Fruit fly (Drosophila melanogaster) whole organism, embryonic: ENCODE data around the gene CG16957.
A peak's percentile ranks its signal among the peaks of the same experiment; 100 is the strongest.

ENCODE experiments used
- Asciz ChIP-seq: fragments of 200-800 bp; sonication (Bioruptor generic); optimal IDR thresholded peaks from 2 replicates; lab custom pipeline; 2017; ENCODE audit warnings: missing biosample characterization, mild to moderate bottlenecking, missing genetic modification characterization, missing genetic modification reagents
- CG10543 ChIP-seq: fragments of 200-800 bp; sonication (Bioruptor generic); optimal IDR thresholded peaks from 3 replicates; lab custom pipeline; 2017; ENCODE audit warnings: missing biosample characterization, mild to moderate bottlenecking, missing genetic modification characterization, moderate library complexity
- CG10654 ChIP-seq: fragments of 200-800 bp; sonication (Bioruptor generic); optimal IDR thresholded peaks from 2 replicates; lab custom pipeline; 2016; ENCODE audit warnings: missing biosample characterization, missing genetic modification characterization
- CG11398 ChIP-seq: fragments of 200-800 bp; sonication (Bioruptor generic); optimal IDR thresholded peaks from 2 replicates; lab custom pipeline; 2016; ENCODE audit warnings: missing biosample characterization, missing genetic modification characterization
- CG11456 ChIP-seq: fragments of 200-800 bp; sonication (Bioruptor generic); IDR thresholded peaks from 3 replicates; pipeline ENCODE4 v1.3.6; 2022; ENCODE audit warnings: missing biosample characterization, missing genetic modification characterization
- CG14441 ChIP-seq: fragments of 200-800 bp; sonication (Bioruptor generic); IDR thresholded peaks from 2 replicates; pipeline ENCODE4 v1.3.6; 2022; ENCODE audit warnings: missing biosample characterization, missing genetic modification characterization
- CG15269 ChIP-seq: fragments of 200-800 bp; sonication (Bioruptor generic); optimal IDR thresholded peaks from 2 replicates; lab custom pipeline; 2018; ENCODE audit warnings: missing biosample characterization, mild to moderate bottlenecking, missing genetic modification characterization, moderate library complexity
- CG17912 ChIP-seq: fragments of 200-800 bp; sonication (Bioruptor generic); optimal IDR thresholded peaks from 2 replicates; lab custom pipeline; 2018; ENCODE audit warnings: missing biosample characterization, mild to moderate bottlenecking, missing genetic modification characterization
- CG2202 ChIP-seq: fragments of 200-800 bp; sonication (Bioruptor generic); optimal IDR thresholded peaks from 2 replicates; lab custom pipeline; 2018; ENCODE audit warnings: missing biosample characterization, mild to moderate bottlenecking, missing genetic modification characterization
- CG31224 ChIP-seq: fragments of 200-800 bp; sonication (Bioruptor generic); IDR thresholded peaks from 2 replicates; pipeline ENCODE4 v1.3.6; 2022; ENCODE audit warnings: missing biosample characterization, missing genetic modification characterization
- CG31388 ChIP-seq: fragments of 200-800 bp; sonication (Bioruptor generic); optimal IDR thresholded peaks from 2 replicates; lab custom pipeline; 2016; ENCODE audit warnings: missing biosample characterization, missing genetic modification characterization
- CG3163 ChIP-seq: fragments of 200-800 bp; sonication (Bioruptor generic); optimal IDR thresholded peaks from 3 replicates; lab custom pipeline; 2016; ENCODE audit warnings: missing biosample characterization, missing genetic modification characterization
- CG3726 ChIP-seq: fragments of 200-800 bp; sonication (Bioruptor generic); IDR thresholded peaks from 3 replicates; pipeline ENCODE4, ENCODE4 v1.3.6; 2022; ENCODE audit warnings: missing biosample characterization, missing genetic modification characterization
- CG3838 ChIP-seq: fragments of 200-800 bp; sonication (Bioruptor generic); optimal IDR thresholded peaks from 3 replicates; lab custom pipeline; 2016; ENCODE audit warnings: missing biosample characterization, missing genetic modification characterization
- CG4328 ChIP-seq: fragments of 200-800 bp; sonication (Bioruptor generic); optimal IDR thresholded peaks from 3 replicates; lab custom pipeline; 2017; ENCODE audit warnings: missing biosample characterization, missing genetic modification reagents, missing genetic modification characterization
- CG6254 ChIP-seq: fragments of 200-800 bp; sonication (Bioruptor generic); optimal IDR thresholded peaks from 3 replicates; lab custom pipeline; 2017; ENCODE audit warnings: mild to moderate bottlenecking, missing biosample characterization, missing genetic modification reagents, missing genetic modification characterization
- CG6654 ChIP-seq: fragments of 200-800 bp; sonication (Bioruptor generic); optimal IDR thresholded peaks from 2 replicates; lab custom pipeline; 2017; ENCODE audit warnings: missing biosample characterization, mild to moderate bottlenecking, missing genetic modification characterization
- CG8944 ChIP-seq: fragments of 200-800 bp; sonication (Bioruptor generic); optimal IDR thresholded peaks from 3 replicates; lab custom pipeline; 2016; ENCODE audit warnings: missing biosample characterization, missing genetic modification characterization
- CG9797 ChIP-seq: fragments of 200-800 bp; sonication (Bioruptor generic); optimal IDR thresholded peaks from 3 replicates; lab custom pipeline; 2018; ENCODE audit warnings: missing biosample characterization, mild to moderate bottlenecking, missing genetic modification characterization
- Dp ChIP-seq: fragments of 200-800 bp; sonication (Bioruptor generic); optimal IDR thresholded peaks from 2 replicates; lab custom pipeline; 2018; ENCODE audit warnings: missing biosample characterization, mild to moderate bottlenecking, missing genetic modification characterization, moderate library complexity
- ERR ChIP-seq: fragments of 200-800 bp; sonication (Bioruptor generic); optimal IDR thresholded peaks from 2 replicates; lab custom pipeline; 2016; ENCODE audit warnings: missing biosample characterization, missing genetic modification characterization
- Fer3 ChIP-seq: fragments of 200-800 bp; sonication (Bioruptor generic); optimal IDR thresholded peaks from 2 replicates; lab custom pipeline; 2018; ENCODE audit warnings: missing biosample characterization, mild to moderate bottlenecking, missing genetic modification characterization, moderate library complexity
- H15 ChIP-seq: fragments of 200-800 bp; sonication (Bioruptor generic); IDR thresholded peaks from 3 replicates; pipeline ENCODE4 v1.3.6; 2022; ENCODE audit warnings: missing biosample characterization, missing genetic modification characterization
- Hand ChIP-seq: fragments of 200-800 bp; sonication (Bioruptor generic); optimal IDR thresholded peaks from 2 replicates; lab custom pipeline; 2017; ENCODE audit warnings: mild to moderate bottlenecking, missing biosample characterization, missing genetic modification reagents, missing genetic modification characterization
- HmgD ChIP-seq: fragments of 200-800 bp; sonication (Bioruptor generic); optimal IDR thresholded peaks from 3 replicates; lab custom pipeline; 2016; ENCODE audit warnings: missing biosample characterization, missing genetic modification characterization
- HmgZ ChIP-seq: fragments of 200-800 bp; sonication (Bioruptor generic); optimal IDR thresholded peaks from 2 replicates; lab custom pipeline; 2018; ENCODE audit warnings: missing biosample characterization, mild to moderate bottlenecking, missing genetic modification characterization
- Hmx ChIP-seq: fragments of 200-800 bp; sonication (Bioruptor generic); optimal IDR thresholded peaks from 2 replicates; lab custom pipeline; 2016; ENCODE audit warnings: missing biosample characterization, missing genetic modification characterization
- Lhr ChIP-seq: fragments of 200-800 bp; sonication (Bioruptor generic); optimal IDR thresholded peaks from 3 replicates; lab custom pipeline; 2017; ENCODE audit warnings: mild to moderate bottlenecking, missing biosample characterization, missing genetic modification reagents, missing genetic modification characterization
- Mrtf ChIP-seq: fragments of 200-800 bp; sonication (Bioruptor generic); IDR thresholded peaks from 3 replicates; pipeline ENCODE4 v1.3.6; 2022; ENCODE audit warnings: missing biosample characterization, missing genetic modification characterization
- Trl ChIP-seq, 3 experiments: fragments of >200 bp in 2 of 3; fragments of 200-800 bp in 1 of 3; sonication (Bioruptor generic) in 1 of 3; optimal IDR thresholded peaks; 2 replicates in 1 of 3; 3 replicates in 2 of 3; lab custom pipeline; 2016 to 2017; ENCODE audit warnings: missing biosample characterization in 1 of 3, missing genetic modification characterization in 1 of 3
- abd-A ChIP-seq: fragments of 200-800 bp; sonication (Bioruptor generic); optimal IDR thresholded peaks from 3 replicates; lab custom pipeline; 2019; ENCODE audit warnings: missing biosample characterization, mild to moderate bottlenecking, missing genetic modification characterization, moderate library complexity
- amos ChIP-seq: fragments of 200-800 bp; sonication (Bioruptor generic); IDR thresholded peaks from 2 replicates; pipeline ENCODE4 v1.3.6; 2022; ENCODE audit warnings: missing biosample characterization, missing genetic modification characterization; ENCODE audit not compliant: partially characterized antibody
- cato ChIP-seq: fragments of 200-800 bp; sonication (Bioruptor generic); optimal IDR thresholded peaks from 2 replicates; lab custom pipeline; 2016; ENCODE audit warnings: missing biosample characterization, missing genetic modification characterization, borderline replicate concordance
- crp ChIP-seq, 2 experiments: fragments of 200-800 bp; sonication (Bioruptor generic); optimal IDR thresholded peaks; 2 replicates in 1 of 2; 3 replicates in 1 of 2; lab custom pipeline; 2017; ENCODE audit warnings: missing biosample characterization in 2 of 2, missing genetic modification characterization in 2 of 2, mild to moderate bottlenecking in 1 of 2, moderate library complexity in 1 of 2
- dpn ChIP-seq, 2 experiments: fragments of 200-800 bp; sonication (Bioruptor generic); optimal IDR thresholded peaks; 3 replicates each; lab custom pipeline; 2016; ENCODE audit warnings: missing biosample characterization in 2 of 2, missing genetic modification characterization in 2 of 2
- eve ChIP-seq, 2 experiments: fragments of >200 bp; optimal IDR thresholded peaks; 2 replicates each; lab custom pipeline; 2017; ENCODE audit warnings: missing biosample characterization in 2 of 2, missing genetic modification characterization in 2 of 2
- exex ChIP-seq: fragments of 200-800 bp; sonication (Bioruptor generic); optimal IDR thresholded peaks from 4 replicates; lab custom pipeline; 2018; ENCODE audit warnings: missing biosample characterization, mild to moderate bottlenecking, missing genetic modification characterization, moderate library complexity
- eyg ChIP-seq: fragments of 200-800 bp; sonication (Bioruptor generic); optimal IDR thresholded peaks from 3 replicates; lab custom pipeline; 2016; ENCODE audit warnings: missing biosample characterization, missing genetic modification characterization
- fru ChIP-seq: fragments of >200 bp; optimal IDR thresholded peaks from 2 replicates; lab custom pipeline; 2017
- gce ChIP-seq: fragments of 200-800 bp; sonication (Bioruptor generic); IDR thresholded peaks from 3 replicates; pipeline ENCODE4 v1.3.6; 2022; ENCODE audit warnings: missing biosample characterization, missing genetic modification characterization
- lab ChIP-seq: fragments of 200-800 bp; sonication (Bioruptor generic); optimal IDR thresholded peaks from 3 replicates; lab custom pipeline; 2017; ENCODE audit warnings: missing biosample characterization, missing genetic modification characterization, mild to moderate bottlenecking, moderate library complexity, missing genetic modification reagents
- odd ChIP-seq: fragments of 200-800 bp; sonication (Bioruptor generic); optimal IDR thresholded peaks from 2 replicates; lab custom pipeline; 2017; ENCODE audit warnings: missing biosample characterization, mild to moderate bottlenecking, missing genetic modification characterization
- otp ChIP-seq: fragments of 200-800 bp; sonication (Bioruptor generic); IDR thresholded peaks from 3 replicates; pipeline ENCODE4, ENCODE4 v1.3.6; 2022; ENCODE audit warnings: missing biosample characterization, missing genetic modification characterization
- sim ChIP-seq: fragments of 200-800 bp; sonication (Bioruptor generic); IDR thresholded peaks from 2 replicates; pipeline ENCODE4 v1.3.6; 2022; ENCODE audit warnings: missing biosample characterization, missing genetic modification characterization
- slp2 ChIP-seq: fragments of 200-800 bp; sonication (Bioruptor generic); optimal IDR thresholded peaks from 2 replicates; lab custom pipeline; 2016; ENCODE audit warnings: missing biosample characterization, missing genetic modification characterization
- stc ChIP-seq: fragments of 200-800 bp; sonication (Bioruptor generic); IDR thresholded peaks from 2 replicates; pipeline ENCODE4 v1.3.6; 2022; ENCODE audit warnings: missing biosample characterization, missing genetic modification characterization
- trem ChIP-seq: fragments of 200-800 bp; optimal IDR thresholded peaks from 3 replicates; lab custom pipeline; 2019; ENCODE audit warnings: missing biosample characterization, mild to moderate bottlenecking, missing genetic modification characterization, moderate library complexity
- ttk ChIP-seq: fragments of 200-800 bp; sonication (Bioruptor generic); IDR thresholded peaks from 2 replicates; pipeline ENCODE4 v2.1.2; 2022; ENCODE audit warnings: missing biosample characterization, missing genetic modification characterization
- wek ChIP-seq: fragments of 200-800 bp; sonication (Bioruptor generic); optimal IDR thresholded peaks from 3 replicates; lab custom pipeline; 2018; ENCODE audit warnings: missing biosample characterization, mild to moderate bottlenecking, missing genetic modification characterization, moderate library complexity
- zf30C ChIP-seq: fragments of 200-800 bp; sonication (Bioruptor generic); optimal IDR thresholded peaks from 3 replicates; lab custom pipeline; 2018; ENCODE audit warnings: missing biosample characterization, mild to moderate bottlenecking, missing genetic modification characterization

CG16957 gene

dm6 chr2L:13368940-13369339 lies 27.0 kb downstream of the CG16957 start, which contains the start of gene CG31855 (continued):
- TF ChIP-seq crp (GFP tag; optimal IDR thresholded peaks at IDR 0.05; lab: Kevin White, UChicago) (peak in 1 of 2 experiments; percentile 42), Asciz (peak; percentile 71), CG10543 (GFP tag; lab: Kevin White, UChicago) (peak; percentile 86), HmgD (GFP tag; lab: Kevin White, UChicago) (no peak), wek (GFP tag; lab: Kevin White, UChicago) (peak; percentile 22), CG4328 (GFP tag; lab: Kevin White, UChicago) (peak; percentile 80), slp2 (GFP tag; lab: Kevin White, UChicago) (peak; percentile 39), CG3838 (GFP tag; lab: Kevin White, UChicago) (peak; percentile 22), Hmx (GFP tag; lab: Kevin White, UChicago) (peak; percentile 78), Hand (peak; percentile 68), CG6654 (no peak), CG6254 (GFP tag; lab: Kevin White, UChicago) (peak; percentile 17), lab (GFP tag; lab: Kevin White, UChicago) (peak; percentile 91), Fer3 (peak; percentile 85), CG8944 (GFP tag; lab: Kevin White, UChicago) (peak; percentile 68), CG9797 (GFP tag; lab: Kevin White, UChicago) (no peak), CG3163 (GFP tag; lab: Kevin White, UChicago) (peak; percentile 19), dpn (GFP tag; optimal IDR thresholded peaks at IDR 0.05; lab: Kevin White, UChicago) (peak; percentile 80 to 90), eve (GFP tag; optimal IDR thresholded peaks at IDR 0.05; lab: Kevin White, UChicago) (no peak), H15 (GFP tag; lab: Robert Waterston, UW) (peak; percentile 87), Mrtf (GFP tag; lab: Robert Waterston, UW) (peak; percentile 54; the same call in 2 of the 3 replicates), fru (no peak), sim (no peak), CG15269 (tag; lab: Kevin White, UChicago) (peak; percentile 85), CG31224 (GFP tag; lab: Robert Waterston, UW) (peak; percentile 52; the same call in 1 of the 2 replicates), CG31388 (GFP tag; lab: Kevin White, UChicago) (peak; percentile 67), gce (peak; percentile 35; the same call in 1 of the 3 replicates), CG3726 (GFP tag; lab: Robert Waterston, UW) (peak; percentile 52; the same call in 1 of the 3 replicates), odd (GFP tag; lab: Kevin White, UChicago) (peak; percentile 67), CG2202 (tag; lab: Kevin White, UChicago) (peak; percentile 53), ERR (GFP tag; lab: Kevin White, UChicago) (peak; percentile 29), Dp (GFP tag; lab: Kevin White, UChicago) (peak; percentile 25), exex (tag; lab: Kevin White, UChicago) (no peak), CG10654 (peak; percentile 76), amos (GFP tag; lab: Robert Waterston, UW) (no peak; the same call in 1 of the 2 replicates), ttk (GFP tag; lab: Robert Waterston, UW) (peak; percentile 69), stc (GFP tag; lab: Robert Waterston, UW) (peak; percentile 76), abd-A (tag; lab: Kevin White, UChicago) (no peak), cato (GFP tag; lab: Kevin White, UChicago) (peak; percentile 47), HmgZ (tag; lab: Kevin White, UChicago) (peak; percentile 85), otp (GFP tag; lab: Robert Waterston, UW) (peak; percentile 53; the same call in 1 of the 3 replicates), CG17912 (GFP tag; lab: Kevin White, UChicago) (peak; percentile 69), zf30C (GFP tag; lab: Kevin White, UChicago) (no peak), CG11456 (GFP tag; lab: Robert Waterston, UW) (peak; percentile 90), Trl (optimal IDR thresholded peaks at IDR 0.05; lab: Kevin White, UChicago) (no peak), Trl (GFP tag; optimal IDR thresholded peaks at IDR 0.05; lab: Kevin White, UChicago) (peak; percentile 79), Lhr (peak; percentile 12), trem (tag; lab: Kevin White, UChicago) (peak; percentile 74), CG11398 (GFP tag; lab: Kevin White, UChicago) (no peak), eyg (peak; percentile 41), CG14441 (peak; percentile 76)
